Worm (Caenorhabditis elegans) whole organism, late embryonic: Measurements from ENCODE around the gene ZC204.13.

Experiments used
- C38D4.7 ChIP-seq: fragments of 200-800 bp; sonication (Bioruptor generic); optimal IDR thresholded peaks from 2 replicates; lab custom pipeline; 2018; ENCODE audit warnings: mild to moderate bottlenecking, missing genetic modification characterization, moderate library complexity, missing compliant biosample characterization
- ceh-45 ChIP-seq: fragments of 200-800 bp; sonication (Bioruptor generic); IDR thresholded peaks from 2 replicates; pipeline ENCODE4 v1.3.6; 2022; ENCODE audit warnings: missing genetic modification reagents, missing genetic modification characterization, missing compliant biosample characterization
- elt-4 ChIP-seq: sonication (generic microtip); optimal IDR thresholded peaks from 2 replicates; lab custom pipeline; 2016; ENCODE audit warnings: missing genetic modification characterization, missing compliant biosample characterization
- fkh-10 ChIP-seq: fragments of 150-350 bp; optimal IDR thresholded peaks from 2 replicates; lab custom pipeline; 2014; ENCODE audit warnings: missing biosample characterization, missing genetic modification reagents, missing genetic modification characterization
- nfya-1 ChIP-seq: sonication (generic microtip); optimal IDR thresholded peaks from 2 replicates; lab custom pipeline; 2017; ENCODE audit warnings: missing genetic modification characterization, mild to moderate bottlenecking, missing compliant biosample characterization, antibody characterized with exemption, moderate library complexity
- nhr-11 ChIP-seq: fragments of 150-350 bp; optimal IDR thresholded peaks from 2 replicates; lab custom pipeline; 2014; ENCODE audit warnings: missing biosample characterization, missing genetic modification characterization
- pha-4 ChIP-seq: fragments of 150-350 bp; optimal IDR thresholded peaks from 2 replicates; lab custom pipeline; 2018; ENCODE audit warnings: missing biosample characterization, missing genetic modification reagents, missing genetic modification characterization
- pqm-1 ChIP-seq: sonication (generic microtip); optimal IDR thresholded peaks from 2 replicates; lab custom pipeline; 2016; ENCODE audit warnings: missing genetic modification characterization, missing compliant biosample characterization
- rnt-1 ChIP-seq: sonication (generic microtip); optimal IDR thresholded peaks from 2 replicates; lab custom pipeline; 2016; ENCODE audit warnings: missing genetic modification characterization, missing compliant biosample characterization
- sox-4 ChIP-seq: sonication (generic microtip); optimal IDR thresholded peaks from 2 replicates; lab custom pipeline; 2017; ENCODE audit warnings: mild to moderate bottlenecking, missing genetic modification characterization, inconsistent platforms, missing compliant biosample characterization
- unc-3 ChIP-seq, 2 experiments: fragments of 200-800 bp in 1 of 2; sonication (Bioruptor generic) in 1 of 2; sonication (generic microtip) in 1 of 2; conservative IDR thresholded peaks in 1 of 2; optimal IDR thresholded peaks in 1 of 2; 2 replicates each; pipeline versions ENCODE4 v1.3.6 to Lab custom; 2016 to 2022; ENCODE audit warnings: missing compliant biosample characterization in 2 of 2, missing genetic modification characterization in 2 of 2, missing genetic modification reagents in 1 of 2
- unc-86 ChIP-seq: sonication (generic microtip); optimal IDR thresholded peaks from 2 replicates; lab custom pipeline; 2016; ENCODE audit warnings: missing genetic modification characterization, missing compliant biosample characterization
- ztf-16 ChIP-seq: sonication (generic microtip); optimal IDR thresholded peaks from 2 replicates; lab custom pipeline; 2017; ENCODE audit warnings: missing genetic modification characterization, missing compliant biosample characterization

DNA sequence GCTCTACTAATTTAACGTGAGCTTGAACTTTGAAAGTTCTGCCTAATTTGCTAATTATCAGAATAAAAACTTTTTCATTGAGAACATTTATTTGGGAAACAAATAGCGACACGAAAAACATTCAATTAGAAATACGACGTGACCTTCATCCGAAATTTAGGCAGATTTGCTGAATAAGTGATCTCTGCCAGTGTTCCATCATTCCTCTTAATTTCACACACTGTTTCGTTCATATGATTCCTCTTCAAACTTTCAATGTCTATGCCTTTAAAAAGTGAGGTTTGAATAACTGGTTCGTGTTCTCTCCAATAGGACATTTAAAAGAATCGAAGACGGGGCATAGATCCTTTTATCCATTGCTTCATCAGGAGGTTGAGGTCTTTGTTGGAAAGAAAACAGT lies 10.3 kb downstream of the ZC204.13 start, which contains the start of gene fbxb-20:
- TF ChIP-seq pha-4 (no peak), rnt-1 (tag; lab: Kevin White, UChicago) (no peak), nhr-11 (tag; lab: Kevin White, UChicago) (no peak), nfya-1 (no peak), fkh-10 (GFP tag; lab: Kevin White, UChicago) (no peak), ceh-45 (no peak), sox-4 (tag; lab: Kevin White, UChicago) (no peak), pqm-1 (no peak), C38D4.7 (GFP tag; lab: Kevin White, UChicago) (no peak), ztf-16 (tag; lab: Kevin White, UChicago) (no peak), unc-86 (tag; lab: Kevin White, UChicago) (no peak), unc-3 (GFP tag; conservative IDR thresholded peaks at IDR 0.05; lab: Robert Waterston, UW) (no peak), unc-3 (tag; optimal IDR thresholded peaks at IDR 0.05; lab: Kevin White, UChicago) (no peak), elt-4 (no peak)
